Worm (Caenorhabditis elegans) whole organism, L4/young adult: ENCODE data around the gene srh-3.

Experiments used
- dao-5 ChIP-seq: sonication (generic microtip); optimal IDR thresholded peaks from 2 replicates; lab custom pipeline; 2016; ENCODE audit warnings: missing genotype, missing genetic modification characterization, moderate library complexity, missing compliant biosample characterization
- him-1 ChIP-seq: sonication (generic microtip); optimal IDR thresholded peaks from 2 replicates; lab custom pipeline; 2016; ENCODE audit warnings: missing genotype, missing genetic modification reagents, missing genetic modification characterization, missing compliant biosample characterization

ce11 chrV:1662270-1662669, 20.1 kb upstream of the srh-3 start, which contains the start of gene irld-40:
- TF ChIP-seq him-1 (no peak), dao-5 (tag; lab: Kevin White, UChicago) (no peak)
